Fruit fly (Drosophila melanogaster) whole organism, wandering third instar larva: ENCODE measurements around the gene CG33494.

Experiments
- Abd-B ChIP-seq: fragments of >200 bp; optimal IDR thresholded peaks from 2 replicates; lab custom pipeline; 2017; ENCODE audit warnings: missing biosample characterization, missing genetic modification characterization
- CG32264 ChIP-seq: fragments of 200-800 bp; sonication (Bioruptor generic); optimal IDR thresholded peaks from 2 replicates; lab custom pipeline; 2016; ENCODE audit warnings: missing biosample characterization, missing genetic modification characterization
- CG9705 ChIP-seq: fragments of 200-800 bp; sonication (Bioruptor generic); optimal IDR thresholded peaks from 2 replicates; lab custom pipeline; 2018; ENCODE audit warnings: missing biosample characterization, mild to moderate bottlenecking, missing genetic modification characterization
- CrebA ChIP-seq: fragments of 200-800 bp; sonication (Bioruptor generic); optimal IDR thresholded peaks from 2 replicates; lab custom pipeline; 2016; ENCODE audit warnings: missing biosample characterization, mild to moderate bottlenecking, missing genetic modification characterization, borderline replicate concordance
- Dfd ChIP-seq: fragments of >200 bp; optimal IDR thresholded peaks from 2 replicates; lab custom pipeline; 2017; ENCODE audit warnings: missing biosample characterization, missing genetic modification characterization
- Dif ChIP-seq: fragments of 200-275, 200-300 bp; sonication (Bioruptor generic); optimal IDR thresholded peaks from 2 replicates; lab custom pipeline; 2018; ENCODE audit warnings: missing biosample characterization, missing genetic modification characterization; ENCODE audit not compliant: partially characterized antibody
- GATAd ChIP-seq: sonication (Bioruptor generic); optimal IDR thresholded peaks from 2 replicates; lab custom pipeline; 2016; ENCODE audit warnings: missing biosample characterization, missing genetic modification characterization
- HLH106 ChIP-seq: fragments of 200-800 bp; optimal IDR thresholded peaks from 3 replicates; lab custom pipeline; 2019; ENCODE audit warnings: missing biosample characterization, mild to moderate bottlenecking, missing genetic modification characterization, moderate library complexity
- Hnf4 ChIP-seq: fragments of 200-800 bp; sonication (Bioruptor generic); optimal IDR thresholded peaks from 2 replicates; lab custom pipeline; 2016; ENCODE audit warnings: missing biosample characterization, mild to moderate bottlenecking, missing genetic modification characterization
- Hr78 ChIP-seq: fragments of >200 bp; optimal IDR thresholded peaks from 2 replicates; lab custom pipeline; 2017; ENCODE audit warnings: missing biosample characterization, missing genetic modification characterization
- Hr83 ChIP-seq: fragments of 200-300 bp; sonication (Bioruptor generic); optimal IDR thresholded peaks from 2 replicates; lab custom pipeline; 2016; ENCODE audit warnings: missing biosample characterization, mild to moderate bottlenecking, missing genetic modification characterization, moderate library complexity; ENCODE audit not compliant: poor library complexity, severe bottlenecking
- Jra ChIP-seq: sonication (Bioruptor generic); optimal IDR thresholded peaks from 2 replicates; lab custom pipeline; 2016; ENCODE audit warnings: missing biosample characterization, missing genetic modification characterization
- Mio ChIP-seq: sonication (Bioruptor generic); optimal IDR thresholded peaks from 2 replicates; lab custom pipeline; 2016; ENCODE audit warnings: missing biosample characterization, missing genetic modification characterization
- Myc ChIP-seq: fragments of >200 bp; optimal IDR thresholded peaks from 2 replicates; lab custom pipeline; 2017
- N ChIP-seq: fragments of >200 bp; optimal IDR thresholded peaks from 2 replicates; lab custom pipeline; 2018; ENCODE audit warnings: missing biosample characterization, missing external identifiers, missing genetic modification characterization
- OdsH ChIP-seq: fragments of 200-800 bp; sonication (Bioruptor generic); optimal IDR thresholded peaks from 2 replicates; lab custom pipeline; 2016; ENCODE audit warnings: missing biosample characterization, mild to moderate bottlenecking, missing genetic modification characterization
- Rel ChIP-seq, 2 experiments: fragments of 200-800 bp; sonication (Bioruptor generic) in 1 of 2; optimal IDR thresholded peaks; 2 replicates in 1 of 2; 3 replicates in 1 of 2; lab custom pipeline; 2016 to 2019; ENCODE audit warnings: mild to moderate bottlenecking in 2 of 2, missing biosample characterization in 2 of 2, missing genetic modification characterization in 2 of 2, moderate library complexity in 1 of 2
- Sp1 ChIP-seq: fragments of 200-800 bp; sonication (Bioruptor generic); optimal IDR thresholded peaks from 3 replicates; lab custom pipeline; 2019; ENCODE audit warnings: missing biosample characterization, mild to moderate bottlenecking, missing genetic modification characterization, moderate library complexity
- Vsx2 ChIP-seq: fragments of 200-300, 225-300 bp; sonication (Bioruptor generic); optimal IDR thresholded peaks from 2 replicates; lab custom pipeline; 2018; ENCODE audit warnings: missing biosample characterization, missing genetic modification characterization; ENCODE audit not compliant: partially characterized antibody
- br ChIP-seq: fragments of 200-800 bp; sonication (Bioruptor generic); optimal IDR thresholded peaks from 2 replicates; lab custom pipeline; 2016; ENCODE audit warnings: missing biosample characterization, missing genetic modification characterization
- brk ChIP-seq: fragments of 200-800 bp; sonication (Bioruptor generic); optimal IDR thresholded peaks from 2 replicates; lab custom pipeline; 2016; ENCODE audit warnings: missing biosample characterization, mild to moderate bottlenecking, missing genetic modification characterization
- dl ChIP-seq, 2 experiments: fragments of 175-275, 200-275 bp in 1 of 2; fragments of 200-275 bp in 1 of 2; sonication (Bioruptor generic); optimal IDR thresholded peaks; lab custom pipeline; 2018; ENCODE audit warnings: mild to moderate bottlenecking in 2 of 2, missing biosample characterization in 2 of 2, missing genetic modification characterization in 2 of 2, moderate library complexity in 2 of 2; ENCODE audit not compliant: partially characterized antibody in 2 of 2, insufficient read depth in 1 of 2
- dmrt93B ChIP-seq: fragments of 200-800 bp; sonication (Bioruptor generic); optimal IDR thresholded peaks from 2 replicates; lab custom pipeline; 2018; ENCODE audit warnings: missing biosample characterization, mild to moderate bottlenecking, missing genetic modification characterization
- dsf ChIP-seq: sonication (Bioruptor generic); optimal IDR thresholded peaks from 2 replicates; lab custom pipeline; 2016; ENCODE audit warnings: missing biosample characterization, missing genetic modification characterization, borderline replicate concordance
- ey ChIP-seq: fragments of 200-800 bp; sonication (Bioruptor generic); optimal IDR thresholded peaks from 2 replicates; lab custom pipeline; 2016; ENCODE audit warnings: missing biosample characterization, missing genetic modification characterization
- foxo ChIP-seq, 2 experiments: fragments of 200-800 bp; sonication (Bioruptor generic); optimal IDR thresholded peaks; 2 replicates in 1 of 2; 3 replicates in 1 of 2; lab custom pipeline; 2016 to 2017; ENCODE audit warnings: missing biosample characterization in 2 of 2, missing genetic modification characterization in 2 of 2
- fru ChIP-seq: fragments of 200-800 bp; sonication (Bioruptor generic); optimal IDR thresholded peaks from 3 replicates; lab custom pipeline; 2016; ENCODE audit warnings: missing biosample characterization, mild to moderate bottlenecking, missing genetic modification characterization
- h ChIP-seq: fragments of 200-800 bp; sonication (Bioruptor generic); optimal IDR thresholded peaks from 3 replicates; lab custom pipeline; 2016; ENCODE audit warnings: missing biosample characterization, mild to moderate bottlenecking, missing genetic modification characterization
- jim ChIP-seq: fragments of 175-275, 200-325 bp; sonication (Bioruptor generic); optimal IDR thresholded peaks from 2 replicates; lab custom pipeline; 2016; ENCODE audit warnings: missing biosample characterization, mild to moderate bottlenecking, missing genetic modification characterization
- lola ChIP-seq: fragments of >200 bp; optimal IDR thresholded peaks from 2 replicates; lab custom pipeline; 2017; ENCODE audit warnings: missing biosample characterization, missing genetic modification characterization
- pan ChIP-seq: fragments of >200 bp; optimal IDR thresholded peaks from 2 replicates; lab custom pipeline; 2017
- rgr ChIP-seq: fragments of 200-800 bp; sonication (Bioruptor generic); optimal IDR thresholded peaks from 3 replicates; lab custom pipeline; 2016; ENCODE audit warnings: missing biosample characterization, mild to moderate bottlenecking, missing genetic modification characterization
- sage ChIP-seq: fragments of 200-800 bp; sonication (Bioruptor generic); optimal IDR thresholded peaks from 2 replicates; lab custom pipeline; 2016; ENCODE audit warnings: missing biosample characterization, mild to moderate bottlenecking, missing genetic modification characterization
- sv ChIP-seq: fragments of 200-800 bp; sonication (Bioruptor generic); optimal IDR thresholded peaks from 3 replicates; lab custom pipeline; 2016; ENCODE audit warnings: missing biosample characterization, missing genetic modification characterization
- tai ChIP-seq: sonication (Bioruptor generic); optimal IDR thresholded peaks from 2 replicates; lab custom pipeline; 2016; ENCODE audit warnings: missing biosample characterization, missing genetic modification characterization
- usp ChIP-seq: fragments of >200 bp; optimal IDR thresholded peaks from 2 replicates; lab custom pipeline; 2017; ENCODE audit warnings: missing biosample characterization, missing genetic modification characterization
- woc ChIP-seq: sonication (Bioruptor generic); optimal IDR thresholded peaks from 2 replicates; lab custom pipeline; 2016; ENCODE audit warnings: missing biosample characterization, mild to moderate bottlenecking, missing genetic modification characterization

The CG33494 gene

DNA sequence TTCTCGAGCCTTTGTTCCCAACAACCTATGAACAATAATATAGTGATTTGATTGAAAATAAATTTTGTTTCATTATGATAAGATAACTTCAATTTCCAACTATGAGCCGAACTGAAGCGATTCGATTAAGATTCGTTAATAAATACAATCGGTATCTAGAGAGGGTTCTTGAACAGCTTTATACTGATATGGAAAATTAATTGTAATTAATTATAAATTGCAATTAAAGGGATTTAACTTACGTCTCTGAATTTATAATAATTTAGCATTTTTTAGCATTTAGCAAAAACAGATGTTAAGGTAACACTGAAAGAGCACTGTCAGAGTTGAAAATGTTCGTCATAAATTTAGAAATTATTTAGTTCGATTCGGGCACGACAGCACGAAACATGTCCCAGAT is 11.0 kb upstream of the CG33494 start, which contains the start of gene CG5111:
CG5111 (plus strand) TSS at position 301 of the 400 bp plus-strand sequence.
- TF ChIP-seq foxo (GFP tag; optimal IDR thresholded peaks at IDR 0.05; lab: Kevin White, UChicago) (no peak), Dif (GFP tag; lab: Kevin White, UChicago) (no peak), dsf (GFP tag; lab: Kevin White, UChicago) (no peak), N (GFP tag; lab: Kevin White, UChicago) (no peak), br (GFP tag; lab: Kevin White, UChicago) (no peak), dmrt93B (GFP tag; lab: Kevin White, UChicago) (no peak), h (GFP tag; lab: Kevin White, UChicago) (no peak), Myc (no peak), tai (GFP tag; lab: Kevin White, UChicago) (no peak), Abd-B (GFP tag; lab: Kevin White, UChicago) (no peak), woc (GFP tag; lab: Kevin White, UChicago) (no peak), rgr (GFP tag; lab: Kevin White, UChicago) (no peak), dl (GFP tag; optimal IDR thresholded peaks at IDR 0.05; lab: Kevin White, UChicago; ENCODE audit: insufficient read depth in 1 of 2, partially characterized antibody in 2 of 2) (no peak), Vsx2 (no peak), HLH106 (tag; lab: Kevin White, UChicago) (no peak)

DNA sequence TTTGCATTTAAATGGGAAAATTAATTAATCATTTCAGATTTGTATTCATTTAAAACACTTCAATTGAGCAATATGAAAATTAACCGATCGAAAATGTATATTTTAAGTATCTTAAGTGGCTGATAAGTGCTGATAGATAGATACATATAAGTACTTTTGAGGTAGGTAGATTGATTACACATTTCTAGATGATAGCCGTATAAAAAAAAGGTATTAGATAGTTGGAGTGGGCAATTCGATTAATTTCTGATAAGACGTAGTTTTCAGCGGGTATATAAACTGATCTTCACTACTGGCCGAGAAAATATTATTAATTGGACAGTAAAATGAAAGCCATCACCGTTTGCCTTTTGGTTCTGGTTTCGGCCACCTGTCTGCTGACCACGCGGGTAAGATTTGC is 9.9 kb upstream of the CG33494 start, which contains the start of gene CG5107:
CG5107 (plus strand) TSS at position 301 of the 400 bp plus-strand sequence.
- TF ChIP-seq Hnf4 (GFP tag; lab: Kevin White, UChicago) (no peak), Vsx2 (no peak), ey (GFP tag; lab: Kevin White, UChicago) (no peak), CG32264 (GFP tag; lab: Kevin White, UChicago) (no peak), OdsH (GFP tag; lab: Kevin White, UChicago) (no peak), Mio (GFP tag; lab: Kevin White, UChicago) (no peak), sage (GFP tag; lab: Kevin White, UChicago) (no peak), fru (GFP tag; lab: Kevin White, UChicago) (no peak), pan (no peak)

DNA sequence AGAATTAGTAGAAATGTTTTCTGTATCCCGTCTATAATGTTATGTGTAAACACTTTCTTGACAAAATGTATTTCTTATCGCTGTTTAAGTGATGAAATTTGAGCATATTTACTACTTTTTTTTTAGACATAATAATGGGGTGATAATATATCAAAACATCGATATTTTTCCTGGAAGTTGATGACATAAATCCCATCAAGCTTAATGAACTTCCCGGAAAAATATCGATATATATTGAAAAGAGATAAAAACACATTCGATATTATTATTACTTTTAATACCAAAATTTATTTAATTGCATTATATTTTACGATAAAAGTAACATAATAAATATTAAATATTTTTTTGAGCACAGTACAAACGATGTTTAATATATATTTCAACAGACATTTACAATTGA is 792 bp upstream of the CG33494 start:
- TF ChIP-seq Dfd (GFP tag; lab: Kevin White, UChicago): no peak
- no peak for TF ChIP-seq Sp1
- no peak for TF ChIP-seq ey (GFP tag; lab: Kevin White, UChicago)

DNA sequence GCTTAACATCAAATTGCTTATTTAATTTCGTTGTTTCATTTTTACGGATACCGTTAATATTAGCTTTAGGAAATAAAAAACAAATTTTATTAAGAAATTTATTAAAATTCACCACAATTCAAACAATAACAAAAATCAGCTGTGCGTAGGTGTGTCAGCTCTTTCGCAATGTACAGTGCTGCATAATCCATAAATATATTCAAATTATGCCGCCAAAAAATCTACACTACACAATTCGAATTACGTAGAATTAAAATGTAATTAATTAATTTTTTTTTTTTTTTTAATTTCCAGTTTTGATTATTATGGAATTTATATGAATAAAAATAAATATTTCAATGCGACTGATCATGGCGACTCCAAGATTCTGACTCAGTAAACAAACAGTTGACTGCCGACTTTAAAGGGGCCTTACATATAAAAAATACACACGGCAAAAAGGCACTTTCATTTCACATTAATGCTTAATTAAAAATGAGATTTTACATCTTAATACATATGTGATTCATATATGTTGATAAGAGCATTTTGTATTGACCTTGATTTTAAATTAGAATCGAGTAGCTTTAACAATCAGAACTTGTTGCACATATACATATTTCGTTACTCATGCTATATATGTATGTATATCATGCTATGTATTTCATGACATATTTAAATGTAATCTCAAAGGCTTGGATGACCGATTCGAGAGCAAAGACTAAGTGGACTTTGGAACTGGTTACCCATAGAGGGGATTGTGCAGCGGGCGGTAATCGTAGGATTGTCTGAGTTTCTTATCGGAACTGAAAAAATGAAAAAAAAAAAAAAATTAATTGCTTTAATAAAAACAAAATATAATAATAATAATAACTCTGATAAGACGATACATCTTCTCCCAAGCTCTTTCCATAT is 1.4 kb downstream of the CG33494 start:
- no peak for TF ChIP-seq Mio (GFP tag; lab: Kevin White, UChicago)
- no peak for TF ChIP-seq CrebA
- TF ChIP-seq HLH106 (tag; lab: Kevin White, UChicago): no peak
- no peak for TF ChIP-seq CG9705
- TF ChIP-seq woc (GFP tag; lab: Kevin White, UChicago): no peak
- TF ChIP-seq Vsx2: peak; percentile 18
- no peak for TF ChIP-seq GATAd (GFP tag; lab: Kevin White, UChicago)
- no peak for TF ChIP-seq lola (GFP tag; lab: Kevin White, UChicago)
- no peak for TF ChIP-seq usp (GFP tag; lab: Kevin White, UChicago)
- TF ChIP-seq CG32264 (GFP tag; lab: Kevin White, UChicago): no peak
- TF ChIP-seq OdsH (GFP tag; lab: Kevin White, UChicago): peak; percentile 6
- TF ChIP-seq Hnf4 (GFP tag; lab: Kevin White, UChicago): peak; percentile 67
- TF ChIP-seq h (GFP tag; lab: Kevin White, UChicago): no peak
- TF ChIP-seq foxo (GFP tag; optimal IDR thresholded peaks at IDR 0.05; lab: Kevin White, UChicago): no peak
- no peak for TF ChIP-seq tai (GFP tag; lab: Kevin White, UChicago)
- no peak for TF ChIP-seq Hr83 (GFP tag; lab: Kevin White, UChicago)
- TF ChIP-seq sage (GFP tag; lab: Kevin White, UChicago): peak; percentile 69
- TF ChIP-seq dl (GFP tag; optimal IDR thresholded peaks at IDR 0.05; lab: Kevin White, UChicago; ENCODE audit: insufficient read depth in 1 of 2, partially characterized antibody in 2 of 2): no peak
- TF ChIP-seq Myc: no peak
- peak; percentile 15 for TF ChIP-seq Rel (GFP tag; optimal IDR thresholded peaks at IDR 0.05; lab: Kevin White, UChicago)
- TF ChIP-seq Rel (tag; optimal IDR thresholded peaks at IDR 0.05; lab: Kevin White, UChicago): peak; percentile 4
- TF ChIP-seq jim (GFP tag; lab: Kevin White, UChicago): no peak
- TF ChIP-seq Jra (GFP tag; lab: Kevin White, UChicago): no peak
- TF ChIP-seq fru (GFP tag; lab: Kevin White, UChicago): peak; percentile 6
- peak; percentile 45 for TF ChIP-seq brk (GFP tag; lab: Kevin White, UChicago)
- no peak for TF ChIP-seq dsf (GFP tag; lab: Kevin White, UChicago)
- TF ChIP-seq Dfd (GFP tag; lab: Kevin White, UChicago): no peak
- no peak for TF ChIP-seq dmrt93B (GFP tag; lab: Kevin White, UChicago)
- no peak for TF ChIP-seq N (GFP tag; lab: Kevin White, UChicago)
- TF ChIP-seq pan: no peak
- TF ChIP-seq Abd-B (GFP tag; lab: Kevin White, UChicago): no peak
- no peak for TF ChIP-seq Sp1
- TF ChIP-seq Hr78: no peak
- TF ChIP-seq ey (GFP tag; lab: Kevin White, UChicago): no peak
- TF ChIP-seq sv (GFP tag; lab: Kevin White, UChicago): no peak
